Fruit fly (Drosophila melanogaster) S2 (cell line): ENCODE data around the gene CG2126.

Source experiments
- CG8478 ChIP-seq: fragments of >200 bp; optimal IDR thresholded peaks from 2 replicates; lab custom pipeline; 2018
- CTCF ChIP-seq, 2 experiments: fragments of >200 bp; optimal IDR thresholded peaks; 2 replicates each; lab custom pipeline; 2018

Gene CG2126

dm6 chr3R:31777482-31778165, 1.2 kb upstream of the CG2126 start:
- TF ChIP-seq CTCF (optimal IDR thresholded peaks at IDR 0.05; lab: Kevin White, UChicago) (no peak), CG8478 (lab: Kevin White, UChicago) (no peak)

- no peak for TF ChIP-seq CTCF (optimal IDR thresholded peaks at IDR 0.05; lab: Kevin White, UChicago)
- TF ChIP-seq CG8478 (lab: Kevin White, UChicago), result no peak
Measured at dm6 chr3R:31771790-31772576, 4.5 kb downstream of the CG2126 start, which contains the start of the genes betaGlu and sip3. Gene betaGlu, minus strand, starts transcription at chr3R:31771848. Gene sip3, plus strand, starts transcription at chr3R:31772219.

- no peak for TF ChIP-seq CG8478 (lab: Kevin White, UChicago)
- TF ChIP-seq CTCF (optimal IDR thresholded peaks at IDR 0.05; lab: Kevin White, UChicago), result no peak
Measured at dm6 chr3R:31768198-31768597, 8.3 kb downstream of the CG2126 start.

dm6 chr3R:31767528-31767927, 8.9 kb downstream of the CG2126 start:
- TF ChIP-seq CTCF (optimal IDR thresholded peaks at IDR 0.05; lab: Kevin White, UChicago) (no peak), CG8478 (lab: Kevin White, UChicago) (no peak)

dm6 chr3R:31765145-31765544, 11.3 kb downstream of the CG2126 start:
- no peak for TF ChIP-seq CG8478 (lab: Kevin White, UChicago)
- no peak for TF ChIP-seq CTCF (optimal IDR thresholded peaks at IDR 0.05; lab: Kevin White, UChicago)

- TF ChIP-seq CG8478 (lab: Kevin White, UChicago), result no peak
- no peak for TF ChIP-seq CTCF (optimal IDR thresholded peaks at IDR 0.05; lab: Kevin White, UChicago)
Measured at dm6 chr3R:31764672-31765071, 11.8 kb downstream of the CG2126 start, which contains the start of gene CG2150. Gene CG2150, minus strand, starts transcription at chr3R:31764772.

- TF ChIP-seq CTCF (optimal IDR thresholded peaks at IDR 0.05; lab: Kevin White, UChicago) (no peak), CG8478 (lab: Kevin White, UChicago) (no peak)
Measured at dm6 chr3R:31762672-31763071, 13.8 kb downstream of the CG2126 start.

- TF ChIP-seq CTCF (optimal IDR thresholded peaks at IDR 0.05; lab: Kevin White, UChicago) (no peak), CG8478 (lab: Kevin White, UChicago) (no peak)
Measured at dm6 chr3R:31761529-31762009, 14.9 kb downstream of the CG2126 start, which contains the start of gene Smvt. Gene Smvt, minus strand, starts transcription at chr3R:31761579.

dm6 chr3R:31758587-31759167, 17.8 kb downstream of the CG2126 start, which contains the start of gene CG2187:
Gene CG2187, minus strand, starts transcription at chr3R:31758637.
- TF ChIP-seq CTCF (optimal IDR thresholded peaks at IDR 0.05; lab: Kevin White, UChicago), result no peak
- TF ChIP-seq CG8478 (lab: Kevin White, UChicago), result no peak

dm6 chr3R:31754605-31755004, 21.8 kb downstream of the CG2126 start, which contains the start of gene salt:
Gene salt, minus strand, starts transcription at chr3R:31754705.
- TF ChIP-seq CG8478 (lab: Kevin White, UChicago) (no peak), CTCF (optimal IDR thresholded peaks at IDR 0.05; lab: Kevin White, UChicago) (no peak)

- no peak for TF ChIP-seq CG8478 (lab: Kevin White, UChicago)
- no peak for TF ChIP-seq CTCF (optimal IDR thresholded peaks at IDR 0.05; lab: Kevin White, UChicago)
Measured at dm6 chr3R:31748093-31748996, 28.1 kb downstream of the CG2126 start.

dm6 chr3R:31747429-31748048, 28.9 kb downstream of the CG2126 start, which contains the start of the genes nero and CG1910:
Gene nero, minus strand, starts transcription at chr3R:31747558.
Gene CG1910, plus strand, starts transcription at chr3R:31747643.
- TF ChIP-seq CTCF (optimal IDR thresholded peaks at IDR 0.05; lab: Kevin White, UChicago) (peak; percentile 18 to 40), CG8478 (lab: Kevin White, UChicago) (no peak)

- TF ChIP-seq CG8478 (lab: Kevin White, UChicago) (no peak), CTCF (optimal IDR thresholded peaks at IDR 0.05; lab: Kevin White, UChicago) (peak in 1 of 2 experiments; percentile 24)
Measured at dm6 chr3R:31745629-31746081, 30.8 kb downstream of the CG2126 start, which contains the start of gene awd. Gene awd, minus strand, starts transcription at chr3R:31746077.
